Fruit fly (Drosophila melanogaster) whole organism, embryonic: ENCODE data around the gene Cpr66Cb.

Source experiments
- B-H1 ChIP-seq: fragments of 200-800 bp; sonication (Bioruptor generic); IDR thresholded peaks from 3 replicates; pipeline ENCODE4 v1.3.6; 2022; ENCODE audit warnings: missing biosample characterization, missing genetic modification characterization
- Bgb ChIP-seq: fragments of 200-800 bp; sonication (Bioruptor generic); IDR thresholded peaks from 2 replicates; pipeline ENCODE4 v1.3.6; 2022; ENCODE audit warnings: missing biosample characterization, missing genetic modification characterization; ENCODE audit not compliant: partially characterized antibody
- CG10274 ChIP-seq: fragments of 200-800 bp; sonication (Bioruptor generic); optimal IDR thresholded peaks from 3 replicates; lab custom pipeline; 2017; ENCODE audit warnings: missing biosample characterization, mild to moderate bottlenecking, missing genetic modification characterization
- CG11504 ChIP-seq: fragments of 200-800 bp; sonication (Bioruptor generic); optimal IDR thresholded peaks from 3 replicates; lab custom pipeline; 2019; ENCODE audit warnings: missing biosample characterization, mild to moderate bottlenecking, missing genetic modification characterization, moderate library complexity
- CG12155 ChIP-seq: fragments of 200-800 bp; sonication (Bioruptor generic); optimal IDR thresholded peaks from 3 replicates; lab custom pipeline; 2016; ENCODE audit warnings: missing biosample characterization, missing genetic modification characterization
- CG12942 ChIP-seq: fragments of 200-800 bp; sonication (Bioruptor generic); optimal IDR thresholded peaks from 3 replicates; lab custom pipeline; 2016; ENCODE audit warnings: missing biosample characterization, missing genetic modification characterization
- CG16863 ChIP-seq: fragments of 200-800 bp; sonication (Bioruptor generic); optimal IDR thresholded peaks from 3 replicates; lab custom pipeline; 2016; ENCODE audit warnings: missing biosample characterization, missing genetic modification characterization
- CG17186 ChIP-seq: fragments of 200-800 bp; sonication (Bioruptor generic); optimal IDR thresholded peaks from 3 replicates; lab custom pipeline; 2017; ENCODE audit warnings: missing biosample characterization, missing genetic modification reagents, missing genetic modification characterization
- CG18599 ChIP-seq: fragments of 200-800 bp; sonication (Bioruptor generic); optimal IDR thresholded peaks from 3 replicates; lab custom pipeline; 2017; ENCODE audit warnings: missing biosample characterization, missing genetic modification characterization, mild to moderate bottlenecking, moderate library complexity, missing genetic modification reagents
- CG2116 ChIP-seq: fragments of 200-800 bp; sonication (Bioruptor generic); optimal IDR thresholded peaks from 3 replicates; lab custom pipeline; 2018; ENCODE audit warnings: missing biosample characterization, mild to moderate bottlenecking, missing genetic modification characterization
- CG3163 ChIP-seq: fragments of 200-800 bp; sonication (Bioruptor generic); optimal IDR thresholded peaks from 3 replicates; lab custom pipeline; 2016; ENCODE audit warnings: missing biosample characterization, missing genetic modification characterization
- CG34376 ChIP-seq: fragments of 200-800 bp; sonication (Bioruptor generic); optimal IDR thresholded peaks from 2 replicates; lab custom pipeline; 2018; ENCODE audit warnings: missing biosample characterization, mild to moderate bottlenecking, missing genetic modification characterization
- CG6175 ChIP-seq: fragments of 200-800 bp; sonication (Bioruptor generic); IDR thresholded peaks from 3 replicates; pipeline ENCODE4 v1.3.6; 2022; ENCODE audit warnings: missing biosample characterization, missing genetic modification characterization
- CG6683 ChIP-seq: fragments of 200-800 bp; sonication (Bioruptor generic); optimal IDR thresholded peaks from 2 replicates; lab custom pipeline; 2017; ENCODE audit warnings: missing biosample characterization, mild to moderate bottlenecking, missing genetic modification characterization, missing genetic modification reagents
- CG9609 ChIP-seq: fragments of 200-800 bp; sonication (Bioruptor generic); optimal IDR thresholded peaks from 3 replicates; lab custom pipeline; 2016; ENCODE audit warnings: missing biosample characterization, missing genetic modification characterization
- CG9932 ChIP-seq: fragments of 200-800 bp; sonication (Bioruptor generic); IDR thresholded peaks from 2 replicates; pipeline ENCODE4 v1.3.6; 2022; ENCODE audit warnings: missing biosample characterization, missing genetic modification characterization
- CTCF ChIP-seq: fragments of 200-800 bp; sonication (Bioruptor generic); optimal IDR thresholded peaks from 2 replicates; lab custom pipeline; 2017; ENCODE audit warnings: missing biosample characterization, mild to moderate bottlenecking, missing genetic modification characterization, moderate library complexity
- Deaf1 ChIP-seq: fragments of 200-800 bp; optimal IDR thresholded peaks from 3 replicates; lab custom pipeline; 2019; ENCODE audit warnings: missing biosample characterization, mild to moderate bottlenecking, missing genetic modification characterization, moderate library complexity
- ERR ChIP-seq: fragments of 200-800 bp; sonication (Bioruptor generic); optimal IDR thresholded peaks from 2 replicates; lab custom pipeline; 2016; ENCODE audit warnings: missing biosample characterization, missing genetic modification characterization
- Fer3 ChIP-seq: fragments of 200-800 bp; sonication (Bioruptor generic); optimal IDR thresholded peaks from 2 replicates; lab custom pipeline; 2018; ENCODE audit warnings: missing biosample characterization, mild to moderate bottlenecking, missing genetic modification characterization, moderate library complexity
- Hey ChIP-seq: fragments of 200-800 bp; sonication (Bioruptor generic); optimal IDR thresholded peaks from 3 replicates; lab custom pipeline; 2018; ENCODE audit warnings: missing biosample characterization, mild to moderate bottlenecking, missing genetic modification characterization
- MBD-R2 ChIP-seq: fragments of 200-800 bp; sonication (Bioruptor generic); IDR thresholded peaks from 2 replicates; pipeline ENCODE4 v1.3.6; 2022; ENCODE audit warnings: missing biosample characterization, missing genetic modification characterization
- MESR4 ChIP-seq: fragments of 200-800 bp; sonication (Bioruptor generic); optimal IDR thresholded peaks from 2 replicates; lab custom pipeline; 2018; ENCODE audit warnings: missing biosample characterization, mild to moderate bottlenecking, missing genetic modification characterization, moderate library complexity
- Pdp1 ChIP-seq, 2 experiments: fragments of 200-800 bp; sonication (Bioruptor generic); optimal IDR thresholded peaks; 3 replicates each; lab custom pipeline; 2016; ENCODE audit warnings: missing biosample characterization in 2 of 2, missing genetic modification characterization in 2 of 2, mild to moderate bottlenecking in 1 of 2, moderate library complexity in 1 of 2
- Poxn ChIP-seq: fragments of 200-800 bp; sonication (Bioruptor generic); IDR thresholded peaks from 2 replicates; pipeline ENCODE4 v1.3.6; 2022; ENCODE audit warnings: missing biosample characterization, missing genetic modification characterization
- Xrp1 ChIP-seq: fragments of 200-800 bp; sonication (Bioruptor generic); IDR thresholded peaks from 2 replicates; pipeline ENCODE4 v1.3.6; 2022; ENCODE audit warnings: missing biosample characterization, missing genetic modification characterization
- ato ChIP-seq: fragments of 200-800 bp; sonication (Bioruptor generic); IDR thresholded peaks from 2 replicates; pipeline ENCODE4 v1.3.6; 2022; ENCODE audit warnings: missing biosample characterization, missing genetic modification characterization; ENCODE audit not compliant: partially characterized antibody
- croc ChIP-seq: fragments of 200-800 bp; sonication (Bioruptor generic); conservative IDR thresholded peaks from 3 replicates; pipeline ENCODE4 v1.3.6; 2022; ENCODE audit warnings: missing biosample characterization, missing genetic modification characterization
- crp ChIP-seq, 2 experiments: fragments of 200-800 bp; sonication (Bioruptor generic); optimal IDR thresholded peaks; 2 replicates in 1 of 2; 3 replicates in 1 of 2; lab custom pipeline; 2017; ENCODE audit warnings: missing biosample characterization in 2 of 2, missing genetic modification characterization in 2 of 2, mild to moderate bottlenecking in 1 of 2, moderate library complexity in 1 of 2
- exex ChIP-seq: fragments of 200-800 bp; sonication (Bioruptor generic); optimal IDR thresholded peaks from 4 replicates; lab custom pipeline; 2018; ENCODE audit warnings: missing biosample characterization, mild to moderate bottlenecking, missing genetic modification characterization, moderate library complexity
- fd64A ChIP-seq: fragments of 200-800 bp; sonication (Bioruptor generic); optimal IDR thresholded peaks from 3 replicates; lab custom pipeline; 2018; ENCODE audit warnings: missing biosample characterization, mild to moderate bottlenecking, missing genetic modification characterization
- ftz-f1 ChIP-seq: fragments of 200-800 bp; sonication (Bioruptor generic); optimal IDR thresholded peaks from 2 replicates; lab custom pipeline; 2016; ENCODE audit warnings: missing biosample characterization, missing genetic modification characterization
- grau ChIP-seq: fragments of 200-800 bp; optimal IDR thresholded peaks from 3 replicates; lab custom pipeline; 2019; ENCODE audit warnings: missing biosample characterization, mild to moderate bottlenecking, missing genetic modification characterization, moderate library complexity
- grn ChIP-seq: fragments of 200-800 bp; sonication (Bioruptor generic); optimal IDR thresholded peaks from 3 replicates; lab custom pipeline; 2017; ENCODE audit warnings: missing biosample characterization, missing genetic modification characterization
- gt ChIP-seq: fragments of 200-800 bp; sonication (Bioruptor generic); IDR thresholded peaks from 2 replicates; pipeline ENCODE4 v1.3.6; 2022; ENCODE audit warnings: missing biosample characterization, missing genetic modification characterization
- h ChIP-seq: fragments of >200 bp; optimal IDR thresholded peaks from 2 replicates; lab custom pipeline; 2017
- hb ChIP-seq: fragments of 200-800 bp; sonication (Bioruptor generic); IDR thresholded peaks from 3 replicates; pipeline ENCODE4 v1.3.6; 2022; ENCODE audit warnings: missing biosample characterization, missing genetic modification characterization; ENCODE audit not compliant: partially characterized antibody
- hth ChIP-seq: fragments of >200 bp; optimal IDR thresholded peaks from 2 replicates; lab custom pipeline; 2017; ENCODE audit warnings: inconsistent platforms
- nerfin-2 ChIP-seq: fragments of 200-800 bp; sonication (Bioruptor generic); IDR thresholded peaks from 2 replicates; pipeline ENCODE4 v1.3.6; 2022; ENCODE audit warnings: missing biosample characterization, missing genetic modification characterization; ENCODE audit not compliant: partially characterized antibody
- row ChIP-seq: fragments of 200-800 bp; sonication (Bioruptor generic); IDR thresholded peaks from 3 replicates; pipeline ENCODE4 v1.3.6; 2022; ENCODE audit warnings: missing biosample characterization, missing genetic modification characterization
- salm ChIP-seq: fragments of 200-800 bp; sonication (Bioruptor generic); optimal IDR thresholded peaks from 2 replicates; lab custom pipeline; 2018; ENCODE audit warnings: missing biosample characterization, mild to moderate bottlenecking, missing genetic modification characterization
- scrt ChIP-seq: fragments of 200-800 bp; sonication (Bioruptor generic); optimal IDR thresholded peaks from 2 replicates; lab custom pipeline; 2018; ENCODE audit warnings: missing biosample characterization, mild to moderate bottlenecking, missing genetic modification characterization, moderate library complexity
- sens-2 ChIP-seq: fragments of 200-800 bp; sonication (Bioruptor generic); IDR thresholded peaks from 2 replicates; pipeline ENCODE4 v1.3.6; 2022; ENCODE audit warnings: missing biosample characterization, missing genetic modification characterization
- sna ChIP-seq: fragments of 200-800 bp; sonication (Bioruptor generic); IDR thresholded peaks from 2 replicates; pipeline ENCODE4 v1.3.6; 2022; ENCODE audit warnings: missing biosample characterization, missing genetic modification characterization; ENCODE audit not compliant: partially characterized antibody
- stwl ChIP-seq: fragments of 200-800 bp; sonication (Bioruptor generic); optimal IDR thresholded peaks from 3 replicates; lab custom pipeline; 2018; ENCODE audit warnings: missing biosample characterization, mild to moderate bottlenecking, missing genetic modification characterization, moderate library complexity
- sug ChIP-seq: fragments of 200-800 bp; optimal IDR thresholded peaks from 2 replicates; lab custom pipeline; 2019; ENCODE audit warnings: missing biosample characterization, mild to moderate bottlenecking, missing genetic modification characterization, moderate library complexity
- trem ChIP-seq: fragments of 200-800 bp; optimal IDR thresholded peaks from 3 replicates; lab custom pipeline; 2019; ENCODE audit warnings: missing biosample characterization, mild to moderate bottlenecking, missing genetic modification characterization, moderate library complexity
- tup ChIP-seq: fragments of 200-800 bp; sonication (Bioruptor generic); optimal IDR thresholded peaks from 2 replicates; lab custom pipeline; 2016; ENCODE audit warnings: missing biosample characterization, mild to moderate bottlenecking, missing genetic modification characterization, moderate library complexity
- unc-4 ChIP-seq: fragments of 200-800 bp; sonication (Bioruptor generic); IDR thresholded peaks from 2 replicates; pipeline ENCODE4 v1.3.6; 2022; ENCODE audit warnings: missing biosample characterization, missing genetic modification characterization; ENCODE audit not compliant: partially characterized antibody
- yki ChIP-seq: fragments of >200 bp; optimal IDR thresholded peaks from 3 replicates; lab custom pipeline; 2018

The Cpr66Cb gene

DNA sequence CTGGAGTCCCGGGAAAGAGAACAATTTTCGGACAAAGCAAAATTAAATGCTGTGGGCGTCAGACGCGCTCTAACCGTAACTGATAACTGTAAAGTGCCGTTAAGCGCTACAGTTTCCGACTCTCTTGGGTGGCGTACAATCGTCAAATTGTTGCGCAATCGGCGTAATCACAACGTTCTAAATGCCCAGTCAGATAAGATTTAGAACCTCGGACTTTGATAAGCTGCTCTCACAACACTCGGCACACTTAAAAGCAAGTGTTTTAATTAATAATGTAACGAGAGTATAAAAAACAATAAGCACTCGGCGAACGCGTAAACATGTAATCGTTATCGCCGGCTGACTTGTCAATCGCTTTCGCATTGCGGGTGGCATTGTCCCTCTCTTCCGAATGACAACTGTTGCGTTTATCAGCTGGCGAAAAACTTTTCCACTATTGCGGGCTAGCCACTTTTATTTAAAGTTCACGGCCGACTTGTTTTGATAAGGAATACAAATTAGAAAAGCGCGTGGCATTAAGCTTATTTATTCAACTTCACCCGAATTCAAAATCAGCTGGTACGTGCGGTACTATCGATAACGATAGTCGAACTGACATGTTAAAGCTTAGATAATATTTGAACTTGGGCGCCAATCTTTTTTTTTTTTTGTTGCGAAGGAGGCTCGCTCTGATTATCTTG, 22.4 kb downstream of the Cpr66Cb start (continued):
- TF ChIP-seq ERR (GFP tag; lab: Kevin White, UChicago) (no peak), row (GFP tag; lab: Robert Waterston, UW) (no peak), CG16863 (GFP tag; lab: Kevin White, UChicago) (no peak), CG9609 (GFP tag; lab: Kevin White, UChicago) (no peak), nerfin-2 (GFP tag; lab: Robert Waterston, UW) (peak; percentile 68), CTCF (GFP tag; lab: Kevin White, UChicago) (peak; percentile 38), croc (no peak), CG34376 (peak; percentile 95), ftz-f1 (GFP tag; lab: Kevin White, UChicago) (peak; percentile 61), grn (GFP tag; lab: Kevin White, UChicago) (peak; percentile 87), MESR4 (GFP tag; lab: Kevin White, UChicago) (no peak), scrt (GFP tag; lab: Kevin White, UChicago) (peak; percentile 95), CG10274 (GFP tag; lab: Kevin White, UChicago) (no peak), fd64A (GFP tag; lab: Kevin White, UChicago) (no peak), CG6175 (GFP tag; lab: Robert Waterston, UW) (no peak), Bgb (GFP tag; lab: Robert Waterston, UW) (peak; percentile 60), CG12942 (GFP tag; lab: Kevin White, UChicago) (no peak), Hey (tag; lab: Kevin White, UChicago) (peak; percentile 46), salm (tag; lab: Kevin White, UChicago) (no peak), CG6683 (no peak), tup (GFP tag; lab: Kevin White, UChicago) (no peak), exex (tag; lab: Kevin White, UChicago) (peak; percentile 97), hth (lab: Kevin White, UChicago) (no peak), trem (tag; lab: Kevin White, UChicago) (no peak), B-H1 (GFP tag; lab: Robert Waterston, UW) (no peak), Fer3 (no peak), unc-4 (peak; percentile 74), Pdp1 (GFP tag; optimal IDR thresholded peaks at IDR 0.05; lab: Kevin White, UChicago) (peak in 1 of 2 experiments; percentile 100), CG18599 (GFP tag; lab: Kevin White, UChicago) (peak; percentile 5), hb (GFP tag; lab: Robert Waterston, UW) (peak; percentile 47; the same call in 1 of the 3 replicates), MBD-R2 (peak; percentile 35; the same call in 1 of the 2 replicates), crp (GFP tag; optimal IDR thresholded peaks at IDR 0.05; lab: Kevin White, UChicago) (peak in 1 of 2 experiments; percentile 85), sug (tag; lab: Kevin White, UChicago) (peak; percentile 99), CG3163 (no peak), CG11504 (tag; lab: Kevin White, UChicago) (no peak), sna (peak; percentile 66; the same call in 1 of the 2 replicates), Poxn (GFP tag; lab: Robert Waterston, UW) (no peak), Deaf1 (tag; lab: Kevin White, UChicago) (peak; percentile 45), Xrp1 (GFP tag; lab: Robert Waterston, UW) (0 out of 2 replicates have a peak, but pooled peaks have one; percentile 7), grau (peak; percentile 17), ato (peak; percentile 41; the same call in 1 of the 2 replicates), gt (GFP tag; lab: Robert Waterston, UW) (no peak), stwl (tag; lab: Kevin White, UChicago) (peak; percentile 22), yki (lab: Kevin White, UChicago) (no peak), sens-2 (GFP tag; lab: Robert Waterston, UW) (peak; percentile 49; the same call in 1 of the 2 replicates), CG17186 (no peak), CG2116 (peak; percentile 58), CG9932 (GFP tag; lab: Robert Waterston, UW) (no peak), CG12155 (GFP tag; lab: Kevin White, UChicago) (peak; percentile 80), h (lab: Kevin White, UChicago) (no peak)
